Fruit fly (Drosophila melanogaster): ENCODE results near the gene CG44261.
A peak's percentile ranks its signal among the peaks of the same experiment; 100 is the strongest.

CG44261 gene

dm6 chr3R:9433774-9434173, 25.8 kb upstream of the CG44261 start:
- TF ChIP-seq CG8301 (tag; optimal IDR thresholded peaks at IDR 0.05): no peak
- no peak for TF ChIP-seq Ets98B (GFP tag; IDR thresholded peaks at IDR 0.05)
- no peak for TF ChIP-seq D1 (tag; optimal IDR thresholded peaks at IDR 0.05)
- no peak for TF ChIP-seq CG9948 (tag; optimal IDR thresholded peaks at IDR 0.05)
- no peak for TF ChIP-seq CG15710 (tag; optimal IDR thresholded peaks at IDR 0.05)
- no peak for TF ChIP-seq CG12605 (GFP tag; IDR thresholded peaks at IDR 0.05)
- TF ChIP-seq CG34367 (tag; optimal IDR thresholded peaks at IDR 0.05): no peak
- no peak for TF ChIP-seq CG8159 (tag; optimal IDR thresholded peaks at IDR 0.05)
- no peak for TF ChIP-seq CG13204 (GFP tag; optimal IDR thresholded peaks at IDR 0.05)
- no peak for TF ChIP-seq gl (tag; optimal IDR thresholded peaks at IDR 0.05)
- no peak for TF ChIP-seq CG4496 (GFP tag; IDR thresholded peaks at IDR 0.05)
- no peak for TF ChIP-seq CG14655 (GFP tag; optimal IDR thresholded peaks at IDR 0.05)
- no peak for TF ChIP-seq Pif1A (GFP tag; optimal IDR thresholded peaks at IDR 0.05)
- no peak for TF ChIP-seq Snoo (tag; optimal IDR thresholded peaks at IDR 0.05)
- no peak for TF ChIP-seq EcR (GFP tag; optimal IDR thresholded peaks at IDR 0.05)
- TF ChIP-seq rn (GFP tag; IDR thresholded peaks at IDR 0.05): no peak
- TF ChIP-seq CG17806 (tag; optimal IDR thresholded peaks at IDR 0.05): no peak
- TF ChIP-seq CG10348 (GFP tag; IDR thresholded peaks at IDR 0.05): no peak

dm6 chr3R:9433270-9433669, 25.3 kb upstream of the CG44261 start:
- TF ChIP-seq CG14655 (GFP tag; optimal IDR thresholded peaks at IDR 0.05): no peak

dm6 chr3R:9430344-9431253, 22.6 kb upstream of the CG44261 start:
- no peak for TF ChIP-seq CG10348 (GFP tag; IDR thresholded peaks at IDR 0.05)
- peak; percentile 31 for TF ChIP-seq CG17806 (tag; optimal IDR thresholded peaks at IDR 0.05)
- TF ChIP-seq CG8301 (tag; optimal IDR thresholded peaks at IDR 0.05): peak; percentile 65
- no peak for TF ChIP-seq Snoo (tag; optimal IDR thresholded peaks at IDR 0.05)
- no peak for TF ChIP-seq gl (tag; optimal IDR thresholded peaks at IDR 0.05)
- TF ChIP-seq CG14655 (GFP tag; optimal IDR thresholded peaks at IDR 0.05): peak; percentile 65
- TF ChIP-seq Pif1B (GFP tag; optimal IDR thresholded peaks at IDR 0.05): no peak
- TF ChIP-seq Pif1A (GFP tag; optimal IDR thresholded peaks at IDR 0.05): peak; percentile 52
- no peak for TF ChIP-seq CG8159 (tag; optimal IDR thresholded peaks at IDR 0.05)
- peak; percentile 43 for TF ChIP-seq CG9948 (tag; optimal IDR thresholded peaks at IDR 0.05)
- TF ChIP-seq CG15710 (tag; optimal IDR thresholded peaks at IDR 0.05): no peak
- TF ChIP-seq Ets98B (GFP tag; IDR thresholded peaks at IDR 0.05): peak; percentile 39; the same call in 1 of the 2 replicates
- no peak for TF ChIP-seq CG34367 (tag; optimal IDR thresholded peaks at IDR 0.05)
- TF ChIP-seq rn (GFP tag; IDR thresholded peaks at IDR 0.05): no peak
- no peak for TF ChIP-seq D1 (tag; optimal IDR thresholded peaks at IDR 0.05)
- TF ChIP-seq CG4496 (GFP tag; IDR thresholded peaks at IDR 0.05): peak; percentile 48; the same call in 1 of the 3 replicates
- TF ChIP-seq CG12605 (GFP tag; IDR thresholded peaks at IDR 0.05): no peak
- no peak for TF ChIP-seq CG13204 (GFP tag; optimal IDR thresholded peaks at IDR 0.05)
- TF ChIP-seq fd96Ca (GFP tag; IDR thresholded peaks at IDR 0.05): no peak
- peak; percentile 51; the same call in 1 of the 2 replicates for TF ChIP-seq CG32121 (GFP tag; IDR thresholded peaks at IDR 0.05)
- TF ChIP-seq EcR (GFP tag; optimal IDR thresholded peaks at IDR 0.05): no peak

DNA sequence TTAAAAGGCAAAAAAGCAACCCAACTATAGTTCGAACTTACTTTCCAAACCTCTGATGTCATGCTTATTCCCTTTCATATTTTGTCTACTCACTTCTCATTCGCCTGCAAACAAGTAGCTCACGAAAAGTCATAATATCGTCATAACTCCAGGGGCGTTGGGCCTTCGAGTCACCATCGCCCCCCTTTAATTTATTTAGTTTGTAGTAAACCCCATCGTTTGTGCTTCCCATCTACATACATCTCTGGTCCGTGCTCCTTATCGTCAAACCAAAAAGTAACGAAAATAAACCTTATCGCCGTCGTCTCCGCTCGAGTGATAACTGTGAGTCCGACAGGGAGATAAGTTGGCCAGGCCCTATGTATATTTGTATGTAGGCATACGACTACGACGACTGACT, 21.0 kb upstream of the CG44261 start:
- TF ChIP-seq Pif1B (GFP tag; optimal IDR thresholded peaks at IDR 0.05) (peak; percentile 6), rn (GFP tag; IDR thresholded peaks at IDR 0.05) (no peak), Snoo (tag; optimal IDR thresholded peaks at IDR 0.05) (peak; percentile 54), D1 (tag; optimal IDR thresholded peaks at IDR 0.05) (no peak), Ets98B (GFP tag; IDR thresholded peaks at IDR 0.05) (peak; percentile 32; the same call in 1 of the 2 replicates), CG32121 (GFP tag; IDR thresholded peaks at IDR 0.05) (no peak), CG10348 (GFP tag; IDR thresholded peaks at IDR 0.05) (no peak), CG17806 (tag; optimal IDR thresholded peaks at IDR 0.05) (peak; percentile 4), CG8301 (tag; optimal IDR thresholded peaks at IDR 0.05) (no peak), gl (tag; optimal IDR thresholded peaks at IDR 0.05) (no peak), CG12605 (GFP tag; IDR thresholded peaks at IDR 0.05) (no peak), CG34367 (tag; optimal IDR thresholded peaks at IDR 0.05) (no peak), Pif1A (GFP tag; optimal IDR thresholded peaks at IDR 0.05) (peak; percentile 17), EcR (GFP tag; optimal IDR thresholded peaks at IDR 0.05) (no peak), CG13204 (GFP tag; optimal IDR thresholded peaks at IDR 0.05) (no peak), CG15710 (tag; optimal IDR thresholded peaks at IDR 0.05) (peak; percentile 23), fd96Ca (GFP tag; IDR thresholded peaks at IDR 0.05) (peak; percentile 37; the same call in 2 of the 3 replicates), CG8159 (tag; optimal IDR thresholded peaks at IDR 0.05) (peak; percentile 4), CG14655 (GFP tag; optimal IDR thresholded peaks at IDR 0.05) (peak; percentile 7), CG9948 (tag; optimal IDR thresholded peaks at IDR 0.05) (no peak), CG4496 (GFP tag; IDR thresholded peaks at IDR 0.05) (no peak; the same call in 2 of the 3 replicates)

- TF ChIP-seq rn (GFP tag; IDR thresholded peaks at IDR 0.05) (no peak), CG4496 (GFP tag; IDR thresholded peaks at IDR 0.05) (no peak; the same call in 1 of the 3 replicates), CG10348 (GFP tag; IDR thresholded peaks at IDR 0.05) (no peak), fd96Ca (GFP tag; IDR thresholded peaks at IDR 0.05) (peak; percentile 82), CG12605 (GFP tag; IDR thresholded peaks at IDR 0.05) (peak; percentile 84), CG14655 (GFP tag; optimal IDR thresholded peaks at IDR 0.05) (peak; percentile 59), CG9948 (tag; optimal IDR thresholded peaks at IDR 0.05) (no peak), Pif1B (GFP tag; optimal IDR thresholded peaks at IDR 0.05) (peak; percentile 53), CG34367 (tag; optimal IDR thresholded peaks at IDR 0.05) (peak; percentile 40), Pif1A (GFP tag; optimal IDR thresholded peaks at IDR 0.05) (peak; percentile 45), Snoo (tag; optimal IDR thresholded peaks at IDR 0.05) (peak; percentile 51), CG32121 (GFP tag; IDR thresholded peaks at IDR 0.05) (peak; percentile 75), CG8301 (tag; optimal IDR thresholded peaks at IDR 0.05) (peak; percentile 57), gl (tag; optimal IDR thresholded peaks at IDR 0.05) (peak; percentile 82), Ets98B (GFP tag; IDR thresholded peaks at IDR 0.05) (peak; percentile 84), CG13204 (GFP tag; optimal IDR thresholded peaks at IDR 0.05) (peak; percentile 74), CG17806 (tag; optimal IDR thresholded peaks at IDR 0.05) (peak; percentile 18), CG15710 (tag; optimal IDR thresholded peaks at IDR 0.05) (peak; percentile 6), EcR (GFP tag; optimal IDR thresholded peaks at IDR 0.05) (no peak), CG8159 (tag; optimal IDR thresholded peaks at IDR 0.05) (peak; percentile 38), D1 (tag; optimal IDR thresholded peaks at IDR 0.05) (no peak)
Measured at dm6 chr3R:9428189-9428699, 20.3 kb upstream of the CG44261 start.

Data from whole organism, pupa.